Worm (Caenorhabditis elegans) whole organism, late embryonic: ENCODE data around the gene C08F1.8.

Experiments used
- C38D4.7 ChIP-seq: fragments of 200-800 bp; sonication (Bioruptor generic); optimal IDR thresholded peaks from 2 replicates; lab custom pipeline; 2018; ENCODE audit warnings: mild to moderate bottlenecking, missing genetic modification characterization, moderate library complexity, missing compliant biosample characterization
- ahr-1 ChIP-seq: sonication (generic microtip); optimal IDR thresholded peaks from 2 replicates; lab custom pipeline; 2016; ENCODE audit warnings: missing genetic modification characterization, missing compliant biosample characterization
- ceh-14 ChIP-seq: sonication (generic microtip); optimal IDR thresholded peaks from 2 replicates; lab custom pipeline; 2016; ENCODE audit warnings: missing genotype, missing genetic modification characterization, missing compliant biosample characterization
- ceh-19 ChIP-seq: fragments of 200-800 bp; sonication (Bioruptor generic); optimal IDR thresholded peaks from 2 replicates; lab custom pipeline; 2018; ENCODE audit warnings: mild to moderate bottlenecking, missing genetic modification characterization, missing compliant biosample characterization
- ceh-2 ChIP-seq: sonication (generic microtip); optimal IDR thresholded peaks from 2 replicates; lab custom pipeline; 2016; ENCODE audit warnings: missing genotype, missing genetic modification characterization, missing compliant biosample characterization
- ceh-30 ChIP-seq: fragments of 150-350 bp; optimal IDR thresholded peaks from 2 replicates; lab custom pipeline; 2014; ENCODE audit warnings: missing biosample characterization, missing genetic modification characterization
- ceh-34 ChIP-seq: sonication (generic microtip); optimal IDR thresholded peaks from 2 replicates; lab custom pipeline; 2016; ENCODE audit warnings: mild to moderate bottlenecking, missing genetic modification characterization, missing compliant biosample characterization
- ceh-45 ChIP-seq: fragments of 200-800 bp; sonication (Bioruptor generic); IDR thresholded peaks from 2 replicates; pipeline ENCODE4 v1.3.6; 2022; ENCODE audit warnings: missing genetic modification reagents, missing genetic modification characterization, missing compliant biosample characterization
- ceh-48 ChIP-seq: sonication (generic microtip); optimal IDR thresholded peaks from 2 replicates; lab custom pipeline; 2016; ENCODE audit warnings: missing genetic modification characterization, inconsistent platforms, missing compliant biosample characterization
- che-1 ChIP-seq: sonication (generic microtip); optimal IDR thresholded peaks from 2 replicates; lab custom pipeline; 2016; ENCODE audit warnings: mild to moderate bottlenecking, missing genetic modification characterization, missing compliant biosample characterization
- dmd-4 ChIP-seq: sonication (generic microtip); optimal IDR thresholded peaks from 2 replicates; lab custom pipeline; 2016; ENCODE audit warnings: borderline replicate concordance, missing genetic modification characterization, missing compliant biosample characterization
- elt-2 ChIP-seq: sonication (generic microtip); optimal IDR thresholded peaks from 2 replicates; lab custom pipeline; 2016; ENCODE audit warnings: missing genetic modification reagents, missing genetic modification characterization, missing compliant biosample characterization
- elt-4 ChIP-seq: sonication (generic microtip); optimal IDR thresholded peaks from 2 replicates; lab custom pipeline; 2016; ENCODE audit warnings: missing genetic modification characterization, missing compliant biosample characterization
- fkh-10 ChIP-seq: fragments of 150-350 bp; optimal IDR thresholded peaks from 2 replicates; lab custom pipeline; 2014; ENCODE audit warnings: missing biosample characterization, missing genetic modification reagents, missing genetic modification characterization
- hlh-8 ChIP-seq: sonication (generic microtip); optimal IDR thresholded peaks from 2 replicates; lab custom pipeline; 2016; ENCODE audit warnings: missing genotype, missing genetic modification characterization, missing compliant biosample characterization
- lim-6 ChIP-seq: sonication (generic microtip); optimal IDR thresholded peaks from 2 replicates; lab custom pipeline; 2016; ENCODE audit warnings: missing genetic modification characterization, missing compliant biosample characterization
- madf-2 ChIP-seq: sonication (generic microtip); optimal IDR thresholded peaks from 2 replicates; lab custom pipeline; 2017; ENCODE audit warnings: missing genetic modification characterization, missing compliant biosample characterization
- nfya-1 ChIP-seq: sonication (generic microtip); optimal IDR thresholded peaks from 2 replicates; lab custom pipeline; 2017; ENCODE audit warnings: missing genetic modification characterization, mild to moderate bottlenecking, missing compliant biosample characterization, antibody characterized with exemption, moderate library complexity
- nhr-11 ChIP-seq: fragments of 150-350 bp; optimal IDR thresholded peaks from 2 replicates; lab custom pipeline; 2014; ENCODE audit warnings: missing biosample characterization, missing genetic modification characterization
- nhr-232 ChIP-seq: sonication (generic microtip); optimal IDR thresholded peaks from 2 replicates; lab custom pipeline; 2016; ENCODE audit warnings: missing genetic modification characterization, missing compliant biosample characterization
- npax-4 ChIP-seq: sonication (generic microtip); optimal IDR thresholded peaks from 2 replicates; lab custom pipeline; 2016; ENCODE audit warnings: missing genetic modification characterization, missing compliant biosample characterization
- odd-2 ChIP-seq: sonication (generic microtip); optimal IDR thresholded peaks from 2 replicates; lab custom pipeline; 2017; ENCODE audit warnings: antibody characterized with exemption, mild to moderate bottlenecking, missing genetic modification characterization, missing compliant biosample characterization
- pat-9 ChIP-seq: fragments of 200-800 bp; sonication (Bioruptor generic); optimal IDR thresholded peaks from 2 replicates; lab custom pipeline; 2018; ENCODE audit warnings: mild to moderate bottlenecking, missing genetic modification characterization, moderate library complexity, missing compliant biosample characterization
- pha-2 ChIP-seq: sonication (generic microtip); optimal IDR thresholded peaks from 2 replicates; lab custom pipeline; 2017; ENCODE audit warnings: mild to moderate bottlenecking, missing genetic modification characterization, missing compliant biosample characterization
- pha-4 ChIP-seq: fragments of 150-350 bp; optimal IDR thresholded peaks from 2 replicates; lab custom pipeline; 2018; ENCODE audit warnings: missing biosample characterization, missing genetic modification reagents, missing genetic modification characterization
- sdc-2 ChIP-seq: sonication (generic microtip); optimal IDR thresholded peaks from 2 replicates; lab custom pipeline; 2016; ENCODE audit warnings: missing genotype, missing genetic modification characterization, missing compliant biosample characterization
- tbx-7 ChIP-seq: sonication (generic microtip); optimal IDR thresholded peaks from 2 replicates; lab custom pipeline; 2016; ENCODE audit warnings: missing genotype, missing genetic modification characterization, missing compliant biosample characterization
- ttx-3 ChIP-seq: sonication (generic microtip); optimal IDR thresholded peaks from 2 replicates; lab custom pipeline; 2016; ENCODE audit warnings: missing genetic modification reagents, missing genetic modification characterization, missing compliant biosample characterization
- unc-3 ChIP-seq, 2 experiments: fragments of 200-800 bp in 1 of 2; sonication (Bioruptor generic) in 1 of 2; sonication (generic microtip) in 1 of 2; conservative IDR thresholded peaks in 1 of 2; optimal IDR thresholded peaks in 1 of 2; 2 replicates each; pipeline versions ENCODE4 v1.3.6 to Lab custom; 2016 to 2022; ENCODE audit warnings: missing compliant biosample characterization in 2 of 2, missing genetic modification characterization in 2 of 2, missing genetic modification reagents in 1 of 2
- unc-42 ChIP-seq: sonication (generic microtip); optimal IDR thresholded peaks from 2 replicates; lab custom pipeline; 2016; ENCODE audit warnings: missing genotype, missing genetic modification characterization, missing compliant biosample characterization
- unc-86 ChIP-seq: sonication (generic microtip); optimal IDR thresholded peaks from 2 replicates; lab custom pipeline; 2016; ENCODE audit warnings: missing genetic modification characterization, missing compliant biosample characterization

C08F1.8 gene

DNA sequence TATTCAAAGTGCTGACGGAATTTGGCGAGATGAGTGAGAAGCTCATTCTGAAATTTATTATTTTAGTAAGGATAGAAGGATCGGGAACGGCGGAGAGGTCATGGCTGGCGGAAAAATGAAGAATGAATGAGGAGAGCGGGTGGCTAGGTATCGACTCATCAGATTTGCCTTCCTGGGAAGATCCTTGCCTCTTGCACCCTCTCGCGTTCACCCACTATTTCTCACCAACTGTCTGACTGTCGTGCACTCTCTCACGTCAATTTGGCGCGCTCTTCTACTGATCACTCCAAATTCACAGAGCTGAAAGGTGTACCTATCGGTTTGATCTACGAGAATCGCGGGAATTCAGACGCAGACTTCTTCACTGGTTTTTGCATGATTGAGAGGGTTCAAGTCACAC, 40.0 kb upstream of the C08F1.8 start, which contains the start of gene fbxb-97:
Gene fbxb-97 (minus strand): TSS at position 53 of the 400 bp plus-strand sequence.
- TF ChIP-seq nhr-11 (tag; lab: Kevin White, UChicago) (no peak), nhr-232 (tag; lab: Kevin White, UChicago) (no peak), ahr-1 (tag; lab: Kevin White, UChicago) (no peak), dmd-4 (tag; lab: Kevin White, UChicago) (no peak), hlh-8 (tag; lab: Kevin White, UChicago) (no peak)
- TF ChIP-seq, all 69 proteins: peak for 0

DNA sequence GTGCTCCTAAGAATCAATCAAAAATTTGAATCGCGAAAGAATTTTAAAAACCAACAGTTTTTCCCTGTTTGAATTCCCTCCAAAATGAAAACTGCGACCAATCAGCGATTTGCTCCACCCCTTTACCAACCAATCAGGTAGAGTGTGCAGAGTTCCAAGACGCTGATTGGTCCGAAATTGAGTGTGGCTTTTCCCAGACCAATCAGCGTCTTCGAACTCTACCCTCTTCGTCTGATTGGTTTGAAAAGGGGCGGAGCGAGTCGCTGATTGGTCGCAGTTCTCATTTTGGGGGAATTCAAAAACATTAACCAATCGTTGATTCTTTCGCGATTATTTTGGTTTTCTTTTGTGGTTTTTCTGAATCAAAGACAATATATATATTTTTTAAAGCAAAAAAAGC, 36.4 kb upstream of the C08F1.8 start:
- TF ChIP-seq ceh-19 (GFP tag; lab: Kevin White, UChicago) = no peak
- TF ChIP-seq nfya-1 (tag; lab: Kevin White, UChicago) = peak; percentile 78

DNA sequence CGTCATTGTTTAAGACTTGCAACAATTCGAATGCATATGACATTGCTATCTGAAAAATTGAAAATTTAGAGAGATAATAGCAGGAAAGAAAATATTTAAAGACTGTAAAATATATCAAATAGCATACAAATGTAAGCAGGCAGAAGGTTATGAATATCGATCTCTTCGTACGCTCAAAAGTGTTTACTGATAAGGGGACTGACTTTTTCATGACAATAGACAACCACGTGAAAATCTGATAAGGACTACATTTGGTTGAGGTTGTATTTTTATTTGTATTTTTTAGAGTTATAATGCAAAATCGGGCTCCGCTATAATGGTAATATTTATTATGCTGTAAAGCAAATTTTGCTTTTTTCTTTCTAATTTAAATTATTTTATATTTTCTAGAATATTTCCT, 34.8 kb upstream of the C08F1.8 start, which contains the start of the genes C52E2.5 and C52E2.4:
Gene C52E2.5 (minus strand): TSS at position 43 of the 400 bp plus-strand sequence.
Gene C52E2.4 (plus strand): TSS at position 252 of the 400 bp plus-strand sequence.
- no peak for TF ChIP-seq madf-2 (tag; lab: Kevin White, UChicago)
- peak; percentile 67 for TF ChIP-seq elt-2 (tag; lab: Kevin White, UChicago)

DNA sequence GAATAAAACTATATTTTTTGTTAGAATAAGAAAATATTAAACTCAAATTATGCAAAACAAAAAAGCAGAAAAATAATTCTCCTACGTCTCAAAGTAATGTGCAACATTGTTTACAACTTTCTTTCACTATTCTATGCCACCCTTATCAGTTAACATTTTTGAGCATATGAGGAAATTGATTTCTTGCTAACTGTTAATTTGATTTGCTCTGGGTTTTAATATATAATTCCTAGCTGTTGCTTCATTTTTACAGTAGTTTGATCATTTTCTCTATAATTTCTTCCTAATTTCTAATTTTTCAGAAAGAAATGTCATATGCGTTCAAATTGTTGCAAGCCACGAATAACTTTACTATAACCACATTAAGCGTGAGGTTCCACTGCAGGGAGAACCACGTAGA, 28.1 kb upstream of the C08F1.8 start, which contains the start of gene T08E11.1:
Gene T08E11.1 (plus strand): TSS at position 301 of the 400 bp plus-strand sequence.
- no peak for TF ChIP-seq npax-4 (tag; lab: Kevin White, UChicago)
- TF ChIP-seq sdc-2 = no peak
- TF ChIP-seq ceh-48 (tag; lab: Kevin White, UChicago) = no peak
- no peak for TF ChIP-seq ceh-34
- no peak for TF ChIP-seq unc-42 (tag; lab: Kevin White, UChicago)
- TF ChIP-seq madf-2 (tag; lab: Kevin White, UChicago) = no peak
- TF ChIP-seq pat-9 = no peak
- no peak for TF ChIP-seq elt-4 (tag; lab: Kevin White, UChicago)
- TF ChIP-seq tbx-7 (tag; lab: Kevin White, UChicago) = no peak

DNA sequence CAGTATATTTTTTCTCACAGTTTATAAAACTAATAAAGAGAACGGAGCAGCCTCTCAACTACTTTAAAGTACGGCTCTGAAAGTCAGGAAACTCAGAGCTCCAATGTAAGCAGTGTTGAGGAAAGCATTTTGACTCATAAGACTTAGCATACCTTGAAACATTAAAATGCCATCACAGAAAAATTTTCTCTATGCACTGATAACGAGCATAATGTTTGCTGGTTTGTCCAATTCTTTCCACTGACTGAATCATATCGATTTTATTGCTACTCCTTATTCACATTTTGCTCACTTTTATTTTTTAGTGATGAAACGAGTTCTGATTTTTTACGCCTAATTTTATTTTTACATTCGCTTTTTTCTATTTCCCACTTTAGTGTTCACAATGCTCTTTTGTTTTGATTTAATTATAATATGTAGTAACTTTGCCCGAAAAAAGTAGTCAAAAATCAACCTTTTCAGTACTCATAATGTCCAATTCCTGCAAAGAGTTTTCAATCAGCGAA, 23.8 kb upstream of the C08F1.8 start, which contains the start of gene math-39:
Gene math-39 (plus strand): TSS at position 456 of the 506 bp plus-strand sequence.
- TF ChIP-seq odd-2 (tag; lab: Kevin White, UChicago) (no peak), ceh-14 (tag; lab: Kevin White, UChicago) (no peak), che-1 (no peak), ceh-19 (GFP tag; lab: Kevin White, UChicago) (no peak), ceh-2 (tag; lab: Kevin White, UChicago) (no peak), unc-86 (tag; lab: Kevin White, UChicago) (no peak), unc-42 (tag; lab: Kevin White, UChicago) (no peak), ttx-3 (tag; lab: Kevin White, UChicago) (no peak), ceh-45 (GFP tag; lab: Robert Waterston, UW) (no peak), lim-6 (tag; lab: Kevin White, UChicago) (no peak)

DNA sequence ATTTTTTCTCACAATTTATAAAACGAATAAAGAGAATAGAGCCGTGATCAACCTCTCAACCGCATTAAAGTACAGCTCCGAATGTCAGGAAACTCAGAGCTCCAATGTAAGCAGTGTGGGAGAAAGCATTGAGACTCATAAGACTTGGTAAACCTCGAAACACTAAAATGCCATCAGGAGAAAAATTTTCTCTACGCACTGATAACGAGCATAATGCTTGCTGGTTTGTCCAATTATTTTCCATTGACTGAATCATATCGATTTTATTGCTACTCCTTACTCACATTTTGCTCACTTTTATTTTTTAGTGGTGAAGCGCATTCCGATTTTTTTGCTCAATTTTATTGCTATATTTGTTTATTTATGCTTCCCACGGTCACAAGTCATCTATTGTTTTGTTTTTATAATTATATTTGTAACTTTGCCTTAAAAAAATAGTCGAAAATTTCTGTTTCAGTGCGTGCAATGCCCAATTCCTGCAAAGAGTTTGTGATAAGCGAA, 22.1 kb upstream of the C08F1.8 start, which contains the start of gene math-40:
Gene math-40 (plus strand): TSS at position 451 of the 501 bp plus-strand sequence.
- TF ChIP-seq unc-3 (GFP tag; conservative IDR thresholded peaks at IDR 0.05; lab: Robert Waterston, UW) (no peak), unc-3 (tag; optimal IDR thresholded peaks at IDR 0.05; lab: Kevin White, UChicago) (no peak), nhr-232 (tag; lab: Kevin White, UChicago) (no peak), fkh-10 (GFP tag; lab: Kevin White, UChicago) (no peak), hlh-8 (tag; lab: Kevin White, UChicago) (no peak), pha-2 (no peak), C38D4.7 (GFP tag; lab: Kevin White, UChicago) (no peak), pha-4 (tag; lab: Kevin White, UChicago) (no peak), ceh-30 (no peak), odd-2 (tag; lab: Kevin White, UChicago) (no peak), che-1 (no peak), sdc-2 (no peak)
